Worm (Caenorhabditis elegans): ENCODE results near the gene nmur-1.

DNA sequence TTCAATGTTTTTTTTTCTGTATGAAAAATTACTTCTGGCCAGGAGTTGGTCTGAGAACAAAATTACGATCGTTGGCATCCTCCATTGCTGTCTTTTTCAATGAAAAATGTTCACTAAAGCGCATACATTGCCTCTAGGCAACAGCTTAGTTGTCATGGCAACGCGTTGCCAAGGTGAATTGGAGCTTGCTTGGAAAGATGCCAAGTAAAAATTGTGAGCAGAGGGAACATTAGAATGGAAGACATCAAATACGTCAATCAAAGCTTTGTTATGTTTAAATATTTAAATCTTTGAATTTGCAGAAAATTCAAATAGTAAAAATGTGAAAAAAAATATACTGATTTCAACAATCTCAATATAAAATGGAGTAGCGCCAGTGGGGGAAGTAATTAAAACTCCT lies 40.7 kb upstream of the nmur-1 start, which contains the start of gene dylt-2:
- TF ChIP-seq ZK546.5 (tag; optimal IDR thresholded peaks at IDR 0.05) (no peak), ceh-16 (tag; optimal IDR thresholded peaks at IDR 0.05) (no peak), snpc-4 (tag; optimal IDR thresholded peaks at IDR 0.05) (no peak), ztf-11 (tag; optimal IDR thresholded peaks at IDR 0.05) (no peak), nhr-237 (tag; optimal IDR thresholded peaks at IDR 0.05) (no peak), unc-62 (GFP tag; optimal IDR thresholded peaks at IDR 0.05) (no peak), aly-2 (tag; optimal IDR thresholded peaks at IDR 0.05) (no peak), lin-39 (tag; optimal IDR thresholded peaks at IDR 0.05) (no peak), unc-39 (tag; optimal IDR thresholded peaks at IDR 0.05) (no peak), skn-1 (tag; optimal IDR thresholded peaks at IDR 0.05) (no peak), ceh-82 (tag; optimal IDR thresholded peaks at IDR 0.05) (no peak)
